Worm (Caenorhabditis elegans): ENCODE results near the gene ctns-1.

The ctns-1 gene

ce11 chrII:8125439-8125838 is 11.3 kb downstream of the ctns-1 start:
- TF ChIP-seq zip-8 (tag; optimal IDR thresholded peaks at IDR 0.05) (no peak), ces-1 (GFP tag; optimal IDR thresholded peaks at IDR 0.05) (no peak), mep-1 (tag; optimal IDR thresholded peaks at IDR 0.05) (no peak), ceh-39 (tag; optimal IDR thresholded peaks at IDR 0.05) (no peak), sem-2 (GFP tag; optimal IDR thresholded peaks at IDR 0.05) (no peak)

- TF ChIP-seq ceh-39 (tag; optimal IDR thresholded peaks at IDR 0.05) (no peak), hlh-1 (tag; optimal IDR thresholded peaks at IDR 0.05) (peak; percentile 10), elt-1 (tag; optimal IDR thresholded peaks at IDR 0.05; ENCODE audit: borderline replicate concordance, insufficient read depth) (no peak), lin-13 (tag; optimal IDR thresholded peaks at IDR 0.05) (peak; percentile 7), pha-4 (tag; optimal IDR thresholded peaks at IDR 0.05) (peak; percentile 67), unc-120 (tag; optimal IDR thresholded peaks at IDR 0.05; ENCODE audit: poor library complexity, severe bottlenecking) (peak; percentile 3), tbx-8 (GFP tag; optimal IDR thresholded peaks at IDR 0.05) (no peak), M03D4.4 (tag; optimal IDR thresholded peaks at IDR 0.05) (no peak), nhr-237 (tag; optimal IDR thresholded peaks at IDR 0.05) (peak; percentile 47), lsy-2 (tag; optimal IDR thresholded peaks at IDR 0.05) (peak; percentile 99), lin-32 (GFP tag; optimal IDR thresholded peaks at IDR 0.05) (no peak), ceh-83 (GFP tag; optimal IDR thresholded peaks at IDR 0.05) (no peak), mep-1 (tag; optimal IDR thresholded peaks at IDR 0.05) (peak; percentile 62), unc-62 (GFP tag; optimal IDR thresholded peaks at IDR 0.05) (no peak)
These were observed 11.9 kb downstream of the ctns-1 start, which contains the start of gene ire-1 for ce11 chrII:8124867-8125266. Gene ire-1 (minus strand): TSS chrII:8124910.

- no peak for TF ChIP-seq ceh-43 (GFP tag; optimal IDR thresholded peaks at IDR 0.05)
- peak; percentile 79 for TF ChIP-seq unc-120 (tag; optimal IDR thresholded peaks at IDR 0.05; ENCODE audit: poor library complexity, severe bottlenecking)
These were observed 19.3 kb downstream of the ctns-1 start for ce11 chrII:8117426-8117825.

- TF ChIP-seq unc-62 (GFP tag; optimal IDR thresholded peaks at IDR 0.05) (peak; percentile 26), elt-3 (tag; optimal IDR thresholded peaks at IDR 0.05) (no peak)
These were observed 20.6 kb downstream of the ctns-1 start, which contains the start of gene unc-105 for ce11 chrII:8116159-8116558. Gene unc-105 (plus strand): TSS chrII:8116459.

- TF ChIP-seq mep-1 (tag; optimal IDR thresholded peaks at IDR 0.05) (no peak), bed-3 (GFP tag; optimal IDR thresholded peaks at IDR 0.05) (no peak), ceh-39 (tag; optimal IDR thresholded peaks at IDR 0.05) (no peak), blmp-1 (tag; optimal IDR thresholded peaks at IDR 0.05) (no peak), ces-1 (GFP tag; optimal IDR thresholded peaks at IDR 0.05) (no peak), lin-13 (tag; optimal IDR thresholded peaks at IDR 0.05) (no peak), zip-8 (tag; optimal IDR thresholded peaks at IDR 0.05) (no peak), pha-4 (tag; optimal IDR thresholded peaks at IDR 0.05) (no peak), M03D4.4 (tag; optimal IDR thresholded peaks at IDR 0.05) (no peak), sptf-1 (tag; optimal IDR thresholded peaks at IDR 0.05) (no peak), cnd-1 (tag; optimal IDR thresholded peaks at IDR 0.05) (no peak), unc-62 (GFP tag; optimal IDR thresholded peaks at IDR 0.05) (no peak), elt-1 (tag; optimal IDR thresholded peaks at IDR 0.05; ENCODE audit: borderline replicate concordance, insufficient read depth) (no peak), drap-1 (GFP tag; optimal IDR thresholded peaks at IDR 0.05) (no peak), mab-5 (tag; optimal IDR thresholded peaks at IDR 0.05) (no peak)
These were observed 24.7 kb downstream of the ctns-1 start, which contains the start of gene lron-4 for ce11 chrII:8112063-8112462. Gene lron-4 (minus strand): TSS chrII:8112163.

ce11 chrII:8106921-8107695 is 29.6 kb downstream of the ctns-1 start, which contains the start of the genes chst-1 and C41C4.9:
Gene chst-1 (minus strand): TSS chrII:8106971.
Gene C41C4.9 (plus strand): TSS chrII:8107645.
- peak; percentile 97 for TF ChIP-seq sptf-1 (tag; optimal IDR thresholded peaks at IDR 0.05)
- no peak for TF ChIP-seq nhr-12 (tag; optimal IDR thresholded peaks at IDR 0.05)
- TF ChIP-seq hlh-1 (tag; optimal IDR thresholded peaks at IDR 0.05): peak; percentile 66
- peak; percentile 31 for TF ChIP-seq ztf-11 (tag; optimal IDR thresholded peaks at IDR 0.05)
- TF ChIP-seq elt-1 (tag; optimal IDR thresholded peaks at IDR 0.05; ENCODE audit: borderline replicate concordance, insufficient read depth): no peak
- peak; percentile 80 for TF ChIP-seq unc-62 (GFP tag; optimal IDR thresholded peaks at IDR 0.05)
- peak; percentile 88 for TF ChIP-seq sem-2 (GFP tag; optimal IDR thresholded peaks at IDR 0.05)
- peak; percentile 90 for TF ChIP-seq tbx-8 (GFP tag; optimal IDR thresholded peaks at IDR 0.05)
- TF ChIP-seq ces-1 (GFP tag; optimal IDR thresholded peaks at IDR 0.05): no peak
- no peak for TF ChIP-seq mab-5 (tag; optimal IDR thresholded peaks at IDR 0.05)
- TF ChIP-seq mep-1 (tag; optimal IDR thresholded peaks at IDR 0.05): peak; percentile 63
- peak; percentile 29 for TF ChIP-seq lin-13 (tag; optimal IDR thresholded peaks at IDR 0.05)
- peak; percentile 54 for TF ChIP-seq unc-39 (tag; optimal IDR thresholded peaks at IDR 0.05)
- peak; percentile 97 for TF ChIP-seq lin-32 (GFP tag; optimal IDR thresholded peaks at IDR 0.05)
- peak; percentile 97 for TF ChIP-seq mls-2 (tag; optimal IDR thresholded peaks at IDR 0.05)
- TF ChIP-seq zip-8 (tag; optimal IDR thresholded peaks at IDR 0.05): no peak
- TF ChIP-seq unc-120 (tag; optimal IDR thresholded peaks at IDR 0.05; ENCODE audit: poor library complexity, severe bottlenecking): peak; percentile 95
- TF ChIP-seq ceh-39 (tag; optimal IDR thresholded peaks at IDR 0.05): no peak
- peak; percentile 91 for TF ChIP-seq bed-3 (GFP tag; optimal IDR thresholded peaks at IDR 0.05)
- TF ChIP-seq nhr-28 (tag; optimal IDR thresholded peaks at IDR 0.05): peak; percentile 35
- TF ChIP-seq ceh-83 (GFP tag; optimal IDR thresholded peaks at IDR 0.05): peak; percentile 96
- no peak for TF ChIP-seq blmp-1 (tag; optimal IDR thresholded peaks at IDR 0.05)
- TF ChIP-seq ham-2 (GFP tag; optimal IDR thresholded peaks at IDR 0.05): peak; percentile 90
- peak; percentile 97 for TF ChIP-seq drap-1 (GFP tag; optimal IDR thresholded peaks at IDR 0.05)
- TF ChIP-seq M03D4.4 (tag; optimal IDR thresholded peaks at IDR 0.05): peak; percentile 94
- peak; percentile 90 for TF ChIP-seq ceh-43 (GFP tag; optimal IDR thresholded peaks at IDR 0.05)
- TF ChIP-seq nhr-76 (tag; optimal IDR thresholded peaks at IDR 0.05): no peak
- TF ChIP-seq elt-3 (tag; optimal IDR thresholded peaks at IDR 0.05): peak; percentile 73
- peak; percentile 97 for TF ChIP-seq cnd-1 (tag; optimal IDR thresholded peaks at IDR 0.05)
- no peak for TF ChIP-seq nhr-237 (tag; optimal IDR thresholded peaks at IDR 0.05)
- TF ChIP-seq snpc-4 (tag; optimal IDR thresholded peaks at IDR 0.05): no peak
- peak; percentile 80 for TF ChIP-seq pha-4 (tag; optimal IDR thresholded peaks at IDR 0.05)
